Worm (Caenorhabditis elegans) whole organism, L3 larva: Measurements from ENCODE around the gene Y22D7AL.10.

Source experiments
- aly-2 ChIP-seq: fragments of 150-350 bp; optimal IDR thresholded peaks from 2 replicates; lab custom pipeline; 2014; ENCODE audit warnings: missing biosample characterization, missing genetic modification characterization
- elt-2 ChIP-seq: sonication (generic microtip); optimal IDR thresholded peaks from 2 replicates; lab custom pipeline; 2016; ENCODE audit warnings: missing genetic modification reagents, mild to moderate bottlenecking, missing genetic modification characterization, missing compliant biosample characterization
- snpc-4 ChIP-seq: fragments of 150-350 bp; optimal IDR thresholded peaks from 2 replicates; lab custom pipeline; 2014; ENCODE audit warnings: missing biosample characterization, missing genetic modification characterization
- unc-62 ChIP-seq: fragments of 150-350 bp; sonication (generic microtip); optimal IDR thresholded peaks from 4 replicates; lab custom pipeline; 2014; ENCODE audit warnings: missing biosample characterization, missing genetic modification reagents, missing genetic modification characterization

ce11 chrIII:1614412-1614811, 4.3 kb downstream of the Y22D7AL.10 start:
- TF ChIP-seq unc-62 (no peak), aly-2 (tag; lab: Kevin White, UChicago) (no peak), elt-2 (tag; lab: Kevin White, UChicago) (no peak), snpc-4 (no peak)
